Fruit fly (Drosophila melanogaster): ENCODE measurements around the gene clumsy.

dm6 chr2L:21214961-21215362 lies 8.7 kb downstream of the clumsy start:
- TF ChIP-seq dac (GFP tag; optimal IDR thresholded peaks at IDR 0.05) (no peak), Met (GFP tag; optimal IDR thresholded peaks at IDR 0.05) (peak; percentile 46), CG15336 (GFP tag; IDR thresholded peaks at IDR 0.05) (no peak), Lpt (GFP tag; optimal IDR thresholded peaks at IDR 0.05) (no peak)

Data from whole organism, prepupa.